Worm (Caenorhabditis elegans) whole organism, mixed stage, embryonic: ENCODE data around the gene str-231.
A peak's percentile ranks its signal among the peaks of the same experiment; 100 is the strongest.

Experiments
- M03D4.4 ChIP-seq: sonication (generic microtip); optimal IDR thresholded peaks from 2 replicates; lab custom pipeline; 2017; ENCODE audit warnings: mild to moderate bottlenecking, missing genetic modification characterization, missing compliant biosample characterization
- bed-3 ChIP-seq: fragments of 200-800 bp; sonication (Bioruptor generic); optimal IDR thresholded peaks from 3 replicates; lab custom pipeline; 2018; ENCODE audit warnings: mild to moderate bottlenecking, missing genetic modification characterization, moderate library complexity, missing compliant biosample characterization
- blmp-1 ChIP-seq: fragments of 150-350 bp; optimal IDR thresholded peaks from 2 replicates; lab custom pipeline; 2014; ENCODE audit warnings: missing biosample characterization, missing genetic modification characterization
- ceh-83 ChIP-seq: fragments of 200-800 bp; sonication (Bioruptor generic); optimal IDR thresholded peaks from 2 replicates; lab custom pipeline; 2018; ENCODE audit warnings: mild to moderate bottlenecking, missing genetic modification characterization, missing compliant biosample characterization
- ces-1 ChIP-seq: fragments of 150-350 bp; optimal IDR thresholded peaks from 2 replicates; lab custom pipeline; 2014; ENCODE audit warnings: missing biosample characterization, missing genetic modification reagents, missing genetic modification characterization
- cnd-1 ChIP-seq: fragments of 200-800 bp; sonication (Bioruptor generic); optimal IDR thresholded peaks from 2 replicates; lab custom pipeline; 2018; ENCODE audit warnings: mild to moderate bottlenecking, missing genetic modification characterization, missing compliant biosample characterization
- drap-1 ChIP-seq: fragments of 200-800 bp; sonication (Bioruptor generic); optimal IDR thresholded peaks from 3 replicates; lab custom pipeline; 2018; ENCODE audit warnings: mild to moderate bottlenecking, missing genetic modification characterization, missing compliant biosample characterization
- elt-1 ChIP-seq: sonication (generic microtip); optimal IDR thresholded peaks from 2 replicates; lab custom pipeline; 2017; ENCODE audit warnings: missing genetic modification characterization, mild to moderate bottlenecking, missing compliant biosample characterization, antibody characterized with exemption, moderate library complexity, borderline replicate concordance; ENCODE audit not compliant: insufficient read depth
- elt-3 ChIP-seq: fragments of 150-350 bp; optimal IDR thresholded peaks from 2 replicates; lab custom pipeline; 2014; ENCODE audit warnings: missing biosample characterization, missing genetic modification characterization
- flh-1 ChIP-seq: fragments of 200-800 bp; sonication (Bioruptor generic); optimal IDR thresholded peaks from 2 replicates; lab custom pipeline; 2018; ENCODE audit warnings: mild to moderate bottlenecking, missing genetic modification characterization, moderate library complexity, missing compliant biosample characterization
- ham-2 ChIP-seq: fragments of 200-800 bp; sonication (Bioruptor generic); optimal IDR thresholded peaks from 2 replicates; lab custom pipeline; 2018; ENCODE audit warnings: mild to moderate bottlenecking, missing genetic modification characterization, missing compliant biosample characterization
- hlh-1 ChIP-seq: fragments of 150-350 bp; optimal IDR thresholded peaks from 2 replicates; lab custom pipeline; 2014; ENCODE audit warnings: missing biosample characterization, missing genetic modification reagents, missing genetic modification characterization
- lsy-2 ChIP-seq: fragments of 150-350 bp; optimal IDR thresholded peaks from 2 replicates; lab custom pipeline; 2014; ENCODE audit warnings: missing biosample characterization, missing genetic modification characterization
- mab-5 ChIP-seq: fragments of 150-350 bp; optimal IDR thresholded peaks from 2 replicates; lab custom pipeline; 2014; ENCODE audit warnings: missing biosample characterization, missing genetic modification characterization
- mep-1 ChIP-seq: fragments of 150-350 bp; optimal IDR thresholded peaks from 2 replicates; lab custom pipeline; 2017; ENCODE audit warnings: missing biosample characterization, missing genetic modification reagents, missing genetic modification characterization, inconsistent platforms
- mls-2 ChIP-seq: sonication (generic microtip); optimal IDR thresholded peaks from 2 replicates; lab custom pipeline; 2016; ENCODE audit warnings: mild to moderate bottlenecking, missing genetic modification characterization, moderate library complexity, missing compliant biosample characterization
- nhr-12 ChIP-seq: fragments of 150-350 bp; optimal IDR thresholded peaks from 2 replicates; lab custom pipeline; 2014; ENCODE audit warnings: missing biosample characterization, missing genetic modification characterization
- nhr-237 ChIP-seq: fragments of 150-350 bp; optimal IDR thresholded peaks from 2 replicates; lab custom pipeline; 2014; ENCODE audit warnings: missing biosample characterization, missing genetic modification characterization
- nhr-28 ChIP-seq: fragments of 150-350 bp; optimal IDR thresholded peaks from 2 replicates; lab custom pipeline; 2014; ENCODE audit warnings: missing biosample characterization, missing genetic modification characterization
- nhr-76 ChIP-seq: sonication (generic microtip); optimal IDR thresholded peaks from 2 replicates; lab custom pipeline; 2017; ENCODE audit warnings: missing biosample characterization, missing genetic modification characterization
- pha-4 ChIP-seq: fragments of 150-350 bp; optimal IDR thresholded peaks from 2 replicates; lab custom pipeline; 2018; ENCODE audit warnings: missing biosample characterization, missing genetic modification reagents, missing genetic modification characterization
- sem-2 ChIP-seq: fragments of 200-800 bp; sonication (Bioruptor generic); optimal IDR thresholded peaks from 2 replicates; lab custom pipeline; 2018; ENCODE audit warnings: mild to moderate bottlenecking, missing genetic modification characterization, missing compliant biosample characterization
- sptf-1 ChIP-seq: sonication (generic microtip); optimal IDR thresholded peaks from 2 replicates; lab custom pipeline; 2017; ENCODE audit warnings: mild to moderate bottlenecking, missing genetic modification characterization, moderate library complexity, missing compliant biosample characterization
- tbx-8 ChIP-seq: fragments of 200-800 bp; sonication (Bioruptor generic); optimal IDR thresholded peaks from 2 replicates; lab custom pipeline; 2018; ENCODE audit warnings: mild to moderate bottlenecking, missing genetic modification characterization, moderate library complexity, missing compliant biosample characterization
- unc-120 ChIP-seq: sonication (generic microtip); optimal IDR thresholded peaks from 2 replicates; lab custom pipeline; 2017; ENCODE audit warnings: missing genetic modification characterization, missing compliant biosample characterization; ENCODE audit not compliant: poor library complexity, severe bottlenecking
- unc-62 ChIP-seq: fragments of 150-350 bp; optimal IDR thresholded peaks from 2 replicates; lab custom pipeline; 2014; ENCODE audit warnings: missing biosample characterization, missing genetic modification reagents, missing genetic modification characterization
- zip-8 ChIP-seq: fragments of 150-350 bp; optimal IDR thresholded peaks from 2 replicates; lab custom pipeline; 2014; ENCODE audit warnings: missing biosample characterization, missing genetic modification characterization
- ztf-11 ChIP-seq: fragments of 150-350 bp; optimal IDR thresholded peaks from 2 replicates; lab custom pipeline; 2014; ENCODE audit warnings: missing biosample characterization, missing genetic modification characterization

The str-231 gene

ce11 chrV:16047052-16047451, 39.6 kb upstream of the str-231 start:
- no peak for TF ChIP-seq tbx-8 (GFP tag; lab: Kevin White, UChicago)
- no peak for TF ChIP-seq ceh-83 (GFP tag; lab: Kevin White, UChicago)
- no peak for TF ChIP-seq drap-1 (GFP tag; lab: Kevin White, UChicago)
- TF ChIP-seq pha-4 (tag; lab: Kevin White, UChicago): no peak
- TF ChIP-seq mls-2 (tag; lab: Kevin White, UChicago): no peak

ce11 chrV:16046573-16046972, 39.2 kb upstream of the str-231 start, which contains the start of gene ZK285.2:
Gene ZK285.2 (plus strand): TSS chrV:16046873.
- no peak for TF ChIP-seq mab-5 (tag; lab: Kevin White, UChicago)
- no peak for TF ChIP-seq lsy-2
- TF ChIP-seq elt-3 (tag; lab: Kevin White, UChicago): no peak
- TF ChIP-seq hlh-1: no peak
- no peak for TF ChIP-seq sem-2 (GFP tag; lab: Kevin White, UChicago)
- no peak for TF ChIP-seq unc-62
- TF ChIP-seq nhr-28: no peak
- no peak for TF ChIP-seq ceh-83 (GFP tag; lab: Kevin White, UChicago)
- TF ChIP-seq flh-1 (GFP tag; lab: Kevin White, UChicago): no peak
- TF ChIP-seq nhr-237 (tag; lab: Kevin White, UChicago): no peak
- no peak for TF ChIP-seq nhr-76 (tag; lab: Kevin White, UChicago)
- no peak for TF ChIP-seq ces-1
- TF ChIP-seq cnd-1 (tag; lab: Kevin White, UChicago): no peak
- no peak for TF ChIP-seq nhr-12 (tag; lab: Kevin White, UChicago)
- TF ChIP-seq pha-4 (tag; lab: Kevin White, UChicago): no peak
- TF ChIP-seq, all 35 proteins: peak for 0

ce11 chrV:16045837-16046236, 38.4 kb upstream of the str-231 start, which contains the start of gene T10C6.15:
Gene T10C6.15 (minus strand): TSS chrV:16045940.
- TF ChIP-seq nhr-12 (tag; lab: Kevin White, UChicago) (no peak), mls-2 (tag; lab: Kevin White, UChicago) (no peak), unc-62 (no peak)

- TF ChIP-seq ceh-83 (GFP tag; lab: Kevin White, UChicago): no peak
- TF ChIP-seq unc-120 (tag; lab: Kevin White, UChicago): no peak
- TF ChIP-seq pha-4 (tag; lab: Kevin White, UChicago): no peak
- TF ChIP-seq ztf-11: no peak
- no peak for TF ChIP-seq mep-1 (tag; lab: Kevin White, UChicago)
- no peak for TF ChIP-seq elt-1
- TF ChIP-seq mab-5 (tag; lab: Kevin White, UChicago): no peak
- TF ChIP-seq flh-1 (GFP tag; lab: Kevin White, UChicago): no peak
- no peak for TF ChIP-seq elt-3 (tag; lab: Kevin White, UChicago)
- TF ChIP-seq ham-2: no peak
- no peak for TF ChIP-seq unc-62
- no peak for TF ChIP-seq M03D4.4 (tag; lab: Kevin White, UChicago)
- no peak for TF ChIP-seq bed-3 (GFP tag; lab: Kevin White, UChicago)
- TF ChIP-seq hlh-1: no peak
- TF ChIP-seq, all 35 proteins: peak for 0
Observed at ce11 chrV:16043686-16044085, 36.3 kb upstream of the str-231 start.

- TF ChIP-seq blmp-1 (tag; lab: Kevin White, UChicago) (no peak), zip-8 (tag; lab: Kevin White, UChicago) (peak; percentile 24), nhr-12 (tag; lab: Kevin White, UChicago) (no peak), sem-2 (GFP tag; lab: Kevin White, UChicago) (peak; percentile 9)
Observed at ce11 chrV:16042743-16043014, 35.3 kb upstream of the str-231 start.

ce11 chrV:16041925-16042742, 34.7 kb upstream of the str-231 start, which contains the start of the genes his-2 and his-1:
Gene his-2 (minus strand): TSS chrV:16042283.
Gene his-1 (plus strand): TSS chrV:16042520.
- peak; percentile 39 for TF ChIP-seq cnd-1 (tag; lab: Kevin White, UChicago)
- TF ChIP-seq sptf-1 (tag; lab: Kevin White, UChicago): peak; percentile 22
- TF ChIP-seq, all 35 proteins: peak for 2; not testable (repeated sequence) for 33
